Worm (Caenorhabditis elegans) whole organism, L3 larva: Measurements from ENCODE around the gene tsg-101.

Source experiments
- R02D3.7 ChIP-seq: fragments of 150-350 bp; optimal IDR thresholded peaks from 2 replicates; lab custom pipeline; 2014; ENCODE audit warnings: missing biosample characterization, missing genetic modification characterization
- ZK546.5 ChIP-seq: sonication (generic microtip); optimal IDR thresholded peaks from 2 replicates; lab custom pipeline; 2017; ENCODE audit warnings: missing biosample characterization, missing genetic modification characterization
- aly-2 ChIP-seq: fragments of 150-350 bp; optimal IDR thresholded peaks from 2 replicates; lab custom pipeline; 2014; ENCODE audit warnings: missing biosample characterization, missing genetic modification characterization
- ama-1 ChIP-seq: fragments of 150-350 bp; optimal IDR thresholded peaks from 2 replicates; lab custom pipeline; 2018
- ceh-16 ChIP-seq: sonication (generic microtip); optimal IDR thresholded peaks from 2 replicates; lab custom pipeline; 2017; ENCODE audit warnings: missing biosample characterization, missing genetic modification characterization
- ceh-28 ChIP-seq: fragments of 150-350 bp; optimal IDR thresholded peaks from 2 replicates; lab custom pipeline; 2014; ENCODE audit warnings: missing biosample characterization, missing genetic modification reagents, missing genetic modification characterization
- ceh-82 ChIP-seq: fragments of 150-350 bp; optimal IDR thresholded peaks from 2 replicates; lab custom pipeline; 2014; ENCODE audit warnings: missing biosample characterization, missing genetic modification characterization
- daf-12 ChIP-seq: fragments of 150-350 bp; optimal IDR thresholded peaks from 2 replicates; lab custom pipeline; 2014; ENCODE audit warnings: missing biosample characterization, missing genetic modification reagents, missing genetic modification characterization
- egl-27 ChIP-seq: sonication (generic microtip); optimal IDR thresholded peaks from 4 replicates; lab custom pipeline; 2017; ENCODE audit warnings: missing biosample characterization, missing genetic modification reagents, missing genetic modification characterization
- egl-5 ChIP-seq: fragments of 150-350 bp; optimal IDR thresholded peaks from 2 replicates; lab custom pipeline; 2017; ENCODE audit warnings: missing biosample characterization, missing genetic modification reagents, missing genetic modification characterization, inconsistent platforms
- elt-2 ChIP-seq: sonication (generic microtip); optimal IDR thresholded peaks from 2 replicates; lab custom pipeline; 2016; ENCODE audit warnings: missing genetic modification reagents, mild to moderate bottlenecking, missing genetic modification characterization, missing compliant biosample characterization
- elt-3 ChIP-seq, 3 experiments: fragments of 150-350 bp in 1 of 3; sonication (generic microtip) in 2 of 3; optimal IDR thresholded peaks; 2 replicates in 2 of 3; 4 replicates in 1 of 3; lab custom pipeline; 2014 to 2017; ENCODE audit warnings: missing biosample characterization in 3 of 3, missing genetic modification characterization in 3 of 3
- eor-1 ChIP-seq, 2 experiments: fragments of 150-350 bp; optimal IDR thresholded peaks; 2 replicates each; lab custom pipeline; 2014 to 2018; ENCODE audit warnings: missing biosample characterization in 2 of 2, missing genetic modification characterization in 2 of 2
- fkh-10 ChIP-seq: sonication (generic microtip); optimal IDR thresholded peaks from 2 replicates; lab custom pipeline; 2017; ENCODE audit warnings: missing biosample characterization, missing genetic modification reagents, missing genetic modification characterization
- fkh-2 ChIP-seq: fragments of 150-350 bp; optimal IDR thresholded peaks from 2 replicates; lab custom pipeline; 2014; ENCODE audit warnings: missing biosample characterization, missing genetic modification reagents, missing genetic modification characterization
- hmg-11 ChIP-seq: sonication (generic microtip); optimal IDR thresholded peaks from 2 replicates; lab custom pipeline; 2016; ENCODE audit warnings: missing genetic modification characterization, missing compliant biosample characterization
- jun-1 ChIP-seq: fragments of 150-350 bp; optimal IDR thresholded peaks from 2 replicates; lab custom pipeline; 2014; ENCODE audit warnings: missing biosample characterization, missing genetic modification reagents, missing genetic modification characterization
- lin-39 ChIP-seq: fragments of 150-350 bp; optimal IDR thresholded peaks from 2 replicates; lab custom pipeline; 2018; ENCODE audit warnings: missing biosample characterization, missing genetic modification reagents, missing genetic modification characterization
- mdl-1 ChIP-seq: fragments of 150-350 bp; optimal IDR thresholded peaks from 2 replicates; lab custom pipeline; 2014; ENCODE audit warnings: missing biosample characterization, missing genetic modification characterization
- mml-1 ChIP-seq: fragments of 150-350 bp; sonication (generic microtip); optimal IDR thresholded peaks from 3 replicates; lab custom pipeline; 2014; ENCODE audit warnings: missing biosample characterization, missing genetic modification characterization
- nfya-1 ChIP-seq: sonication (generic microtip); optimal IDR thresholded peaks from 2 replicates; lab custom pipeline; 2017; ENCODE audit warnings: missing genetic modification characterization, mild to moderate bottlenecking, missing compliant biosample characterization, antibody characterized with exemption, moderate library complexity; ENCODE audit not compliant: insufficient read depth
- nhr-11 ChIP-seq: fragments of 150-350 bp; optimal IDR thresholded peaks from 2 replicates; lab custom pipeline; 2014; ENCODE audit warnings: missing biosample characterization, missing genetic modification characterization
- nhr-12 ChIP-seq: fragments of 150-350 bp; optimal IDR thresholded peaks from 2 replicates; lab custom pipeline; 2014; ENCODE audit warnings: missing biosample characterization, missing genetic modification characterization
- nhr-23 ChIP-seq: fragments of 150-350 bp; optimal IDR thresholded peaks from 2 replicates; lab custom pipeline; 2014; ENCODE audit warnings: missing biosample characterization, missing genetic modification reagents, missing genetic modification characterization
- nhr-237 ChIP-seq: fragments of 150-350 bp; optimal IDR thresholded peaks from 2 replicates; lab custom pipeline; 2014; ENCODE audit warnings: missing biosample characterization, missing genetic modification characterization
- nhr-25 ChIP-seq: sonication (generic microtip); optimal IDR thresholded peaks from 2 replicates; lab custom pipeline; 2017; ENCODE audit warnings: missing biosample characterization, missing genetic modification characterization
- nhr-28 ChIP-seq: fragments of 150-350 bp; optimal IDR thresholded peaks from 2 replicates; lab custom pipeline; 2014; ENCODE audit warnings: missing biosample characterization, missing genetic modification characterization
- nhr-43 ChIP-seq: sonication (generic microtip); optimal IDR thresholded peaks from 2 replicates; lab custom pipeline; 2016; ENCODE audit warnings: mild to moderate bottlenecking, missing genetic modification characterization, missing compliant biosample characterization; ENCODE audit not compliant: poor library complexity, severe bottlenecking
- nhr-67 ChIP-seq: fragments of 150-350 bp; optimal IDR thresholded peaks from 2 replicates; lab custom pipeline; 2014; ENCODE audit warnings: missing biosample characterization, missing genetic modification characterization
- nhr-76 ChIP-seq: fragments of 150-350 bp; sonication (generic microtip); optimal IDR thresholded peaks from 5 replicates; lab custom pipeline; 2014; ENCODE audit warnings: missing biosample characterization, missing genetic modification characterization
- nhr-77 ChIP-seq: fragments of 150-350 bp; optimal IDR thresholded peaks from 2 replicates; lab custom pipeline; 2014; ENCODE audit warnings: missing biosample characterization, missing genetic modification characterization
- pha-4 ChIP-seq: fragments of 150-350 bp; optimal IDR thresholded peaks from 2 replicates; lab custom pipeline; 2014; ENCODE audit warnings: missing biosample characterization, missing genetic modification reagents, missing genetic modification characterization
- sea-2 ChIP-seq: fragments of 150-350 bp; sonication (generic microtip); optimal IDR thresholded peaks from 4 replicates; lab custom pipeline; 2014; ENCODE audit warnings: missing biosample characterization, missing genetic modification reagents, missing genetic modification characterization
- snpc-4 ChIP-seq: fragments of 150-350 bp; optimal IDR thresholded peaks from 2 replicates; lab custom pipeline; 2014; ENCODE audit warnings: missing biosample characterization, missing genetic modification characterization
- tbx-2 ChIP-seq: sonication (generic microtip); optimal IDR thresholded peaks from 2 replicates; lab custom pipeline; 2016; ENCODE audit warnings: mild to moderate bottlenecking, missing genetic modification characterization, missing compliant biosample characterization
- unc-39 ChIP-seq: sonication (generic microtip); optimal IDR thresholded peaks from 4 replicates; lab custom pipeline; 2017; ENCODE audit warnings: missing biosample characterization, missing genetic modification characterization
- unc-62 ChIP-seq: fragments of 150-350 bp; sonication (generic microtip); optimal IDR thresholded peaks from 4 replicates; lab custom pipeline; 2014; ENCODE audit warnings: missing biosample characterization, missing genetic modification reagents, missing genetic modification characterization
- zag-1 ChIP-seq: fragments of 150-350 bp; optimal IDR thresholded peaks from 2 replicates; lab custom pipeline; 2014; ENCODE audit warnings: missing biosample characterization, missing genetic modification characterization
- ztf-11 ChIP-seq: fragments of 150-350 bp; optimal IDR thresholded peaks from 2 replicates; lab custom pipeline; 2014; ENCODE audit warnings: missing biosample characterization, missing genetic modification characterization

Gene tsg-101

DNA sequence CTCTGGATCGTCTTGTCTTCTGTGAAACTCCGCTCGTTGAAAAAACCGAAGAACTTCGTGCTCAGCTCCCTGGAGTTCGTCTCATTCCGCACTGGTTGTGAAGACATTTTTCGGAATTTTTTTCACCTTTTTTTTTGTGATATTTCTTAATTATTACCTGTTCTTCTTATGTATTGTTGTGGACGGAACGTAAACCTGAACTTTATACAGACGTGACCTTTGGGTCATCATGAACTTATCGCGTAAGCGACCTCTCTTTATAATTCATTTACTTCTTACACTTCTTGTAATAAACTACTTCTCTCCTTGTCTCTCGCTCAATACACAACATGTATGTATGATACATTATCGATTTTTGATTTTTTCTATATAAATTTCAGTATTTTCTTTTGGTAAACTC is 17.8 kb upstream of the tsg-101 start, which contains the start of gene M57.1:
Gene M57.1, plus strand, starts transcription at position 301 of the 400 bp plus-strand sequence.
- TF ChIP-seq ceh-16 (tag; lab: Kevin White, UChicago) (no peak), eor-1 (tag; optimal IDR thresholded peaks at IDR 0.05; lab: Kevin White, UChicago) (no peak), zag-1 (tag; lab: Kevin White, UChicago) (no peak), R02D3.7 (tag; lab: Kevin White, UChicago) (no peak), nhr-12 (tag; lab: Kevin White, UChicago) (no peak), ceh-82 (tag; lab: Kevin White, UChicago) (no peak), nhr-23 (tag; lab: Kevin White, UChicago) (no peak)

DNA sequence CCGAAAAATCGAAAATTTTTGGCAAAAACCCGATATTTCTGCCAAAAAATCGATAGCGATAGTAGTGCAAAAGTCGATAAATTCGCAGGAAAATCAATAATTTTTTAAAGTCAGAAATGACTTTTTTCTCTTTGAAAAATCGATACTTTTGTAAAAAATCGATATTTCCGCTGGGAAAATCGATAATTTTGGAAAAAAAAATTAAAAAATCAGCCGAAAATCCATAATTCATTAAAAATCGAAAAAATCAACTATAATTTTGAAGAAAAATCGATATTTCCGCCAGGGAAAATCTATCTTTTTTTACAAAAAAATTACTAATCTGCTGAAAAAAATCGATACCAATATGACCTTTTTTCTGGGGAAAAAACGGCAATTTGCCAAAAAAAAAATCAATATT is 17.2 kb upstream of the tsg-101 start:
- TF ChIP-seq ceh-28 (peak; percentile 93), ceh-82 (tag; lab: Kevin White, UChicago) (no peak)

DNA sequence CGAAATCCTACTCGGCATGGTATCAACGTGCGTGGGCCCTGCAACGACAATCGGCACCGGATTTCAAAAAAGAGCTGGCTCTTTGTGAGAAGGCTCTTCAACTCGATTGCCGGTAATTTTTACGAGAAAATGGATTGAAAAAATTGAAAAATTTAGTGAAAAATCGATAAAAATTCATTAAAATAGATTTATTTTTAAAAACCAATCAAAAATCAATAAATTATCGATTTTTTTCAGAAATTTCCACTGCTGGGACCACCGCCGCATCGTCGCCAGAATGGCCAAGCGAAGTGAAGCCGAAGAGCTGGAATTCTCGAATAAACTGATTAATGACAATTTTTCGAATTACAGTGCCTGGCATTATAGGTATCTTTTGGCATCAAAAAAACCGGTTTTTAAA is 13.5 kb upstream of the tsg-101 start:
- TF ChIP-seq ceh-28 (peak; percentile 70), lin-39 (tag; lab: Kevin White, UChicago) (no peak), nhr-25 (tag; lab: Kevin White, UChicago) (no peak)

DNA sequence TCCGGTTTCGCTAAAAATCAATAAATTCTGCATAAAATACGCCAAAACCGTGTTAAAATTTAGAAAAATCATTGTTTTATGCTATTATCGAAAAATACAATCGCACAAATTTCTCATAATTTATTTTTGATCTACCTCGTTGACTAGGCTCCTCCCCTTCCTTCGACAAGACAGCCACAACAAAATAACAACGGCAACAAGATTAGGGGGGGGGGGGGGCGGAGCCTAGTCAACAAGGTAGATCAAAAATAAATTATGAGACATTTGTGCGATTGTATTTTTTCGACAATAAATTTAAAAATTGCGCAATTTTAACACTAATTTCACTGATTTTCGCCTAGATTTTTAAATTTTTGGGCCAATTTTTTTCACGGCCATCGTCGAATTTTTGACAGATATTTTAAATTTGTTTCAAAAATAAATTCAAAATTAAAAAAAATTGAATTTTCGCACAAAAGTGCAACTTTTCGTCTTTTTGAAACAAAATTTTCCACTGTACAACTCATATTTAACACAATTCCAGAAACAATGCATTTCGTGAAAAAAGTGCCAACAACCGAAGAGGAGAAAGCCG is 12.6 kb upstream of the tsg-101 start, which contains the start of gene M57.2:
Gene M57.2, plus strand, starts transcription at position 524 of the 574 bp plus-strand sequence.
- TF ChIP-seq nfya-1 = no peak
- no peak for TF ChIP-seq nhr-25 (tag; lab: Kevin White, UChicago)
- no peak for TF ChIP-seq hmg-11
- TF ChIP-seq elt-2 (tag; lab: Kevin White, UChicago) = no peak
- TF ChIP-seq nhr-28 (tag; lab: Kevin White, UChicago) = no peak
- TF ChIP-seq ama-1 (lab: Kevin White, UChicago) = no peak
- no peak for TF ChIP-seq nhr-237 (tag; lab: Kevin White, UChicago)
- no peak for TF ChIP-seq zag-1 (tag; lab: Kevin White, UChicago)
- no peak for TF ChIP-seq ceh-28
- TF ChIP-seq ceh-16 (tag; lab: Kevin White, UChicago) = no peak
- TF ChIP-seq elt-3 (tag; optimal IDR thresholded peaks at IDR 0.05; lab: Kevin White, UChicago) = no peak
- no peak for TF ChIP-seq tbx-2 (tag; lab: Kevin White, UChicago)
- no peak for TF ChIP-seq R02D3.7 (tag; lab: Kevin White, UChicago)
- TF ChIP-seq eor-1 (tag; optimal IDR thresholded peaks at IDR 0.05; lab: Kevin White, UChicago) = no peak
- no peak for TF ChIP-seq sea-2 (GFP tag; lab: Kevin White, UChicago)

DNA sequence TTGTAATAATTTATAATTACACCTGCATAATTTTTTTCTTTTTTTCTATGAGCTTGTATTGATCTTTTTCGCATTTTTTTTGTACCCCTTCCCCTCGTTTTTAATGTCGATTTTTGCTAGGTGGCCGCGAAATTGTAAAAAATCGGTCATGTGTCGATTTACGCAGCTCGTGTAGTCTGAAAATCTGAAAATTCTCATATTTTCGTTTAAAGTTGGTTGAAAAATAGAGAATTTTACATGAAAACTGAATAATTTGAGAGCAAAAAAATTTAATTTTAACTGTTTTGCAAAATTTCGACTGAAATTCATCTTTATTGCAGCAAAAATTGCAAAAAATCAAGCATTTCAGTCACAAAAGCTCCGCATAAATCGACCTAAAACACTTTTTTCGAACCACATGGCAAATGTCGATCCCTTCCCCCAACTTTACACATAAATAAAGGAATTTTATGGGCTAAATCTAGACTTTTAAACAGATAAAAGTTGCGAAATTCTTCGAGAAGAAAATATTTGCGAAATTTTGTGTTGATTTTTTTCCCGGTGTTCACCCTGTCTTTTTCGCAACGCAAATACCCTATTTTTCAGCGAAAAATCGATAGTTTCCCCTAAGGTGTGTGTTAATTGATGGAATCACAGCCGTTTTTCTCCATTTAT is 11.9 kb upstream of the tsg-101 start:
- TF ChIP-seq ZK546.5 (tag; lab: Kevin White, UChicago) (no peak), ceh-28 (peak; percentile 15)

DNA sequence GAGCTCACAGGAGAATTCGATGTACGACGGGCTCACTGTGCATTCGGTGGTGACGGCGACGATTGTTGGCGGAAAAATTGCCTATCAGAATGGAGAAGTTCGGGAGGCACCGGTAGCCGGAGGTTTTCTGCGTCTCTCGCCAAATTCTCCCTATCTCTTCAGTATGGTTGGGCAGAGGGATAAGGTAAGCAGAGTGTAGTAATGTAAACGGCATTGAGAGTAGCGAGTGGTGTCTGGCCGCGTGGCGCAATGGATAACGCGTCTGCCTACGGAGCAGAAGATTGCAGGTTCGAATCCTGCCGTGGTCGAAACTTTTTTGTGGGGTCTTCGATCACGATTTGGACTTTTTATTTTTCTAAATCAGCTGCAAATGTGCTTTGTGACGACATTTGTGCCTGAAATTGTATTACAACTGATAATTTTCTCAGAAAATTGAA is 10.2 kb upstream of the tsg-101 start:
- TF ChIP-seq nhr-76 (tag; lab: Kevin White, UChicago) = no peak
- TF ChIP-seq pha-4 (tag; lab: Kevin White, UChicago) = peak; percentile 41
- no peak for TF ChIP-seq ceh-82 (tag; lab: Kevin White, UChicago)
- TF ChIP-seq unc-39 = no peak
- no peak for TF ChIP-seq egl-5 (tag; lab: Kevin White, UChicago)
- no peak for TF ChIP-seq nhr-43 (tag; lab: Kevin White, UChicago)
- peak; percentile 28 for TF ChIP-seq elt-2 (tag; lab: Kevin White, UChicago)
- TF ChIP-seq hmg-11 = peak; percentile 10
- TF ChIP-seq mdl-1 (tag; lab: Kevin White, UChicago) = no peak
- TF ChIP-seq nhr-28 (tag; lab: Kevin White, UChicago) = no peak
- TF ChIP-seq ceh-28 = no peak
- TF ChIP-seq snpc-4 (tag; lab: Kevin White, UChicago) = no peak
- TF ChIP-seq elt-3 (tag; optimal IDR thresholded peaks at IDR 0.05; lab: Kevin White, UChicago) = no peak
- TF ChIP-seq nhr-11 (tag; lab: Kevin White, UChicago) = no peak
- TF ChIP-seq egl-27 = no peak
- no peak for TF ChIP-seq mml-1 (tag; lab: Kevin White, UChicago)
- TF ChIP-seq aly-2 = no peak
- no peak for TF ChIP-seq ama-1 (lab: Kevin White, UChicago)
- TF ChIP-seq ztf-11 (tag; lab: Kevin White, UChicago) = no peak
- TF ChIP-seq daf-12 (tag; lab: Kevin White, UChicago) = no peak
- TF ChIP-seq jun-1 = peak; percentile 29
- no peak for TF ChIP-seq nhr-77 (tag; lab: Kevin White, UChicago)
- no peak for TF ChIP-seq unc-62 (GFP tag; lab: Kevin White, UChicago)
- TF ChIP-seq fkh-2 = no peak
- no peak for TF ChIP-seq fkh-10 (GFP tag; lab: Kevin White, UChicago)
- no peak for TF ChIP-seq tbx-2 (tag; lab: Kevin White, UChicago)
- no peak for TF ChIP-seq zag-1 (tag; lab: Kevin White, UChicago)
- no peak for TF ChIP-seq ceh-16 (tag; lab: Kevin White, UChicago)
- peak; percentile 14 for TF ChIP-seq nhr-25 (tag; lab: Kevin White, UChicago)
- no peak for TF ChIP-seq nhr-67 (tag; lab: Kevin White, UChicago)
- TF ChIP-seq nfya-1 = peak; percentile 25
